Worm (Caenorhabditis elegans) whole organism, L1 larva: ENCODE results near the gene oac-40.

Experiments used
- ceh-90 ChIP-seq: sonication (generic microtip); optimal IDR thresholded peaks from 2 replicates; lab custom pipeline; 2016; ENCODE audit warnings: missing genetic modification characterization, missing compliant biosample characterization
- elt-2 ChIP-seq: sonication (generic microtip); optimal IDR thresholded peaks from 2 replicates; lab custom pipeline; 2016; ENCODE audit warnings: missing genetic modification characterization, mild to moderate bottlenecking, inconsistent platforms, missing compliant biosample characterization, missing genetic modification reagents
- ets-5 ChIP-seq: fragments of 200-800 bp; sonication (Bioruptor generic); IDR thresholded peaks from 2 replicates; pipeline ENCODE4 v1.3.6; 2022; ENCODE audit warnings: missing genetic modification characterization, missing compliant biosample characterization
- fos-1 ChIP-seq: fragments of 150-350 bp; optimal IDR thresholded peaks from 2 replicates; lab custom pipeline; 2014; ENCODE audit warnings: missing biosample characterization, missing genetic modification characterization
- hpl-2 ChIP-seq: fragments of 150-350 bp; optimal IDR thresholded peaks from 2 replicates; lab custom pipeline; 2014; ENCODE audit warnings: missing biosample characterization, missing genetic modification reagents, missing genetic modification characterization
- mdl-1 ChIP-seq, 2 experiments: fragments of 150-350 bp; optimal IDR thresholded peaks; 2 replicates each; lab custom pipeline; 2014 to 2017; ENCODE audit warnings: missing biosample characterization in 2 of 2, missing genetic modification characterization in 2 of 2, inconsistent platforms in 1 of 2
- nhr-28 ChIP-seq: fragments of 150-350 bp; optimal IDR thresholded peaks from 2 replicates; lab custom pipeline; 2014; ENCODE audit warnings: missing biosample characterization, missing genetic modification characterization
- pag-3 ChIP-seq: sonication (generic microtip); optimal IDR thresholded peaks from 2 replicates; lab custom pipeline; 2017; ENCODE audit warnings: missing genetic modification characterization, mild to moderate bottlenecking, missing compliant biosample characterization, antibody characterized with exemption, borderline replicate concordance; ENCODE audit not compliant: insufficient read depth

ce11 chrV:9044871-9045270 is 28.3 kb downstream of the oac-40 start, which contains the start of gene nhr-30:
- TF ChIP-seq pag-3 (tag; lab: Kevin White, UChicago) (no peak), mdl-1 (tag; optimal IDR thresholded peaks at IDR 0.05; lab: Kevin White, UChicago) (no peak), fos-1 (tag; lab: Kevin White, UChicago) (no peak), ceh-90 (tag; lab: Kevin White, UChicago) (no peak), hpl-2 (GFP tag; lab: Kevin White, UChicago) (no peak), ets-5 (GFP tag; lab: Robert Waterston, UW) (no peak), nhr-28 (tag; lab: Kevin White, UChicago) (no peak), elt-2 (tag; lab: Kevin White, UChicago) (no peak)
